Worm (Caenorhabditis elegans) whole organism, L1 larva: Measurements from ENCODE around the gene Y73B6BL.31.

ENCODE experiments used
- C04F5.9 ChIP-seq: sonication (generic microtip); optimal IDR thresholded peaks from 2 replicates; lab custom pipeline; 2016; ENCODE audit warnings: missing genetic modification characterization, missing compliant biosample characterization
- ceh-8 ChIP-seq: fragments of 200-800 bp; sonication (Bioruptor generic); optimal IDR thresholded peaks from 2 replicates; lab custom pipeline; 2018; ENCODE audit warnings: mild to moderate bottlenecking, missing genetic modification characterization, moderate library complexity, missing compliant biosample characterization
- ceh-82 ChIP-seq, 3 experiments: fragments of 150-350 bp in 1 of 3; sonication (generic microtip) in 2 of 3; optimal IDR thresholded peaks; 2 replicates each; lab custom pipeline; 2014 to 2017; ENCODE audit warnings: missing biosample characterization in 3 of 3, missing genetic modification characterization in 3 of 3
- dsc-1 ChIP-seq: sonication (generic microtip); optimal IDR thresholded peaks from 2 replicates; lab custom pipeline; 2016; ENCODE audit warnings: mild to moderate bottlenecking, missing genetic modification characterization, missing compliant biosample characterization
- egl-13 ChIP-seq: sonication (generic microtip); optimal IDR thresholded peaks from 2 replicates; lab custom pipeline; 2016; ENCODE audit warnings: missing genotype, missing genetic modification reagents, missing genetic modification characterization, missing compliant biosample characterization
- elt-2 ChIP-seq: sonication (generic microtip); optimal IDR thresholded peaks from 2 replicates; lab custom pipeline; 2016; ENCODE audit warnings: missing genetic modification characterization, mild to moderate bottlenecking, inconsistent platforms, missing compliant biosample characterization, missing genetic modification reagents
- lin-14 ChIP-seq: fragments of 200-800 bp; sonication (Bioruptor generic); optimal IDR thresholded peaks from 2 replicates; lab custom pipeline; 2018; ENCODE audit warnings: mild to moderate bottlenecking, missing genetic modification characterization, moderate library complexity, missing compliant biosample characterization
- lsy-2 ChIP-seq, 2 experiments: fragments of 150-350 bp; optimal IDR thresholded peaks; 2 replicates each; lab custom pipeline; 2014; ENCODE audit warnings: missing biosample characterization in 2 of 2, missing genetic modification characterization in 2 of 2
- mab-9 ChIP-seq: fragments of 200-800 bp; sonication (Bioruptor generic); IDR thresholded peaks from 2 replicates; pipeline ENCODE4 v1.3.6; 2022; ENCODE audit warnings: missing genetic modification reagents, missing genetic modification characterization, missing compliant biosample characterization
- mep-1 ChIP-seq: fragments of 150-350 bp; optimal IDR thresholded peaks from 2 replicates; lab custom pipeline; 2014; ENCODE audit warnings: missing biosample characterization, missing genetic modification characterization
- nhr-20 ChIP-seq: sonication (generic microtip); optimal IDR thresholded peaks from 2 replicates; lab custom pipeline; 2016; ENCODE audit warnings: mild to moderate bottlenecking, missing genetic modification characterization, missing compliant biosample characterization
- nhr-77 ChIP-seq: fragments of 150-350 bp; optimal IDR thresholded peaks from 2 replicates; lab custom pipeline; 2014; ENCODE audit warnings: missing biosample characterization, missing genetic modification characterization
- nhr-85 ChIP-seq: sonication (generic microtip); peaks from one replicate; lab custom pipeline; 2016; ENCODE audit warnings: missing genetic modification characterization, inconsistent platforms, missing compliant biosample characterization
- sptf-1 ChIP-seq: fragments of 150-350 bp; optimal IDR thresholded peaks from 2 replicates; lab custom pipeline; 2014; ENCODE audit warnings: missing biosample characterization, missing genetic modification characterization
- unc-130 ChIP-seq: fragments of 150-350 bp; optimal IDR thresholded peaks from 2 replicates; lab custom pipeline; 2017; ENCODE audit warnings: missing biosample characterization, missing genetic modification characterization, inconsistent platforms
- zag-1 ChIP-seq: fragments of 150-350 bp; optimal IDR thresholded peaks from 2 replicates; lab custom pipeline; 2014; ENCODE audit warnings: missing biosample characterization, missing genetic modification characterization

The Y73B6BL.31 gene

DNA sequence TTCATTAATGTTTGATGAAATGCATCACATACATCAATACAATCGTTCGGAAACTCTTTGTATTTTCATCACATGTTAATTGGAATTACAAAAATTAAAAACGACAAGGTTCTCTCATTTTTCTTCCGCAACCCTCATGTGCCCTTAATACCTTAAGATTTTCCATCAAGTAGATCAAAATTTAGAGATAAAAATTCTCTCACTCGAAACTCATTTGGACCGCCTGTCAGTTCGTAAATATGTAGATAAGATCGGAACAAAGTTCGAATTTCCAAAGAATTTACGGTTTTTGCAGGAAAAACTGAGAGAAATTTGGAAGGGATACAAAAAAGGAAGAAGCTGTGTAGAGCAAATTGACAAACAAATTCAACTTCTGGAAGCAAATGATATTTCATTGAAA is 54.4 kb downstream of the Y73B6BL.31 start:
- TF ChIP-seq dsc-1 (tag; lab: Kevin White, UChicago) (no peak), sptf-1 (tag; lab: Kevin White, UChicago) (no peak), C04F5.9 (tag; lab: Kevin White, UChicago) (no peak), mab-9 (no peak), nhr-85 (peak; percentile 76), lin-14 (GFP tag; lab: Kevin White, UChicago) (peak; percentile 22), lsy-2 (tag; optimal IDR thresholded peaks at IDR 0.05; lab: Kevin White, UChicago) (no peak), egl-13 (tag; lab: Kevin White, UChicago) (no peak), nhr-20 (no peak), mep-1 (tag; lab: Kevin White, UChicago) (peak; percentile 7), zag-1 (tag; lab: Kevin White, UChicago) (no peak), ceh-82 (tag; optimal IDR thresholded peaks at IDR 0.05; lab: Kevin White, UChicago) (no peak), ceh-8 (GFP tag; lab: Kevin White, UChicago) (no peak), nhr-77 (no peak), elt-2 (tag; lab: Kevin White, UChicago) (no peak), unc-130 (tag; lab: Kevin White, UChicago) (no peak)
